Worm (Caenorhabditis elegans) whole organism, L4 larva: Measurements from ENCODE around the gene ifo-1.

Experiments used
- F10B5.3 ChIP-seq: sonication (generic microtip); optimal IDR thresholded peaks from 2 replicates; lab custom pipeline; 2016; ENCODE audit warnings: mild to moderate bottlenecking, missing genetic modification characterization, missing compliant biosample characterization
- T26A8.4 ChIP-seq: fragments of 200-800 bp; sonication (Bioruptor generic); IDR thresholded peaks from 2 replicates; pipeline ENCODE4 v1.3.6; 2022; ENCODE audit warnings: missing genetic modification characterization, missing compliant biosample characterization
- Y105C5A.15 ChIP-seq: fragments of 200-800 bp; sonication (Bioruptor generic); IDR thresholded peaks from 2 replicates; pipeline ENCODE4 v1.3.6; 2022; ENCODE audit warnings: missing genetic modification characterization, missing compliant biosample characterization
- Y48G9A.11 ChIP-seq: fragments of 200-800 bp; sonication (Bioruptor generic); IDR thresholded peaks from 2 replicates; pipeline ENCODE4 v1.3.6; 2022; ENCODE audit warnings: missing genetic modification reagents, missing genetic modification characterization, missing compliant biosample characterization
- ZK546.5 ChIP-seq, 2 experiments: sonication (generic microtip); optimal IDR thresholded peaks; 2 replicates each; lab custom pipeline; 2017; ENCODE audit warnings: missing biosample characterization in 2 of 2, missing genetic modification characterization in 2 of 2
- ama-1 ChIP-seq: fragments of 150-350 bp; optimal IDR thresholded peaks from 2 replicates; lab custom pipeline; 2014; ENCODE audit warnings: inconsistent platforms, mixed read lengths
- arid-1 ChIP-seq: fragments of 200-800 bp; sonication (Bioruptor generic); conservative IDR thresholded peaks from 2 replicates; pipeline ENCODE4 v1.3.6; 2022; ENCODE audit warnings: missing genetic modification reagents, missing genetic modification characterization, missing compliant biosample characterization
- attf-4 ChIP-seq: sonication (generic microtip); optimal IDR thresholded peaks from 3 replicates; lab custom pipeline; 2017; ENCODE audit warnings: missing biosample characterization, missing genetic modification characterization
- ceh-20 ChIP-seq: fragments of 200-800 bp; sonication (Bioruptor generic); IDR thresholded peaks from 2 replicates; pipeline ENCODE4 v1.3.6; 2022; ENCODE audit warnings: missing genetic modification reagents, missing genetic modification characterization, missing compliant biosample characterization
- ces-1 ChIP-seq: fragments of 150-350 bp; sonication (generic microtip); optimal IDR thresholded peaks from 4 replicates; lab custom pipeline; 2014; ENCODE audit warnings: missing biosample characterization, missing genetic modification reagents, missing genetic modification characterization
- daf-16 ChIP-seq, 3 experiments: sonication (generic microtip); optimal IDR thresholded peaks; 2 replicates each; lab custom pipeline; 2016 to 2017; ENCODE audit warnings: missing genetic modification characterization in 3 of 3, missing genetic modification reagents in 3 of 3, mild to moderate bottlenecking in 2 of 3, missing compliant biosample characterization in 2 of 3, missing biosample characterization in 1 of 3, moderate library complexity in 1 of 3
- daf-19 ChIP-seq: fragments of 200-800 bp; sonication (Bioruptor generic); conservative IDR thresholded peaks from 2 replicates; pipeline ENCODE4 v1.3.6; 2022; ENCODE audit warnings: missing genetic modification characterization, missing compliant biosample characterization
- dmd-6 ChIP-seq: fragments of 200-800 bp; sonication (Bioruptor generic); IDR thresholded peaks from 2 replicates; pipeline ENCODE4 v1.3.6; 2022; ENCODE audit warnings: missing genetic modification reagents, missing genetic modification characterization, missing compliant biosample characterization
- dmd-8 ChIP-seq: fragments of 200-800 bp; sonication (Bioruptor generic); IDR thresholded peaks from 2 replicates; pipeline ENCODE4 v1.3.6; 2022; ENCODE audit warnings: missing genetic modification characterization, missing compliant biosample characterization
- dpl-1 ChIP-seq: fragments of 150-350 bp; optimal IDR thresholded peaks from 2 replicates; lab custom pipeline; 2014; ENCODE audit warnings: missing biosample characterization, missing genetic modification reagents, missing genetic modification characterization
- duxl-1 ChIP-seq: sonication (generic microtip); optimal IDR thresholded peaks from 2 replicates; lab custom pipeline; 2016; ENCODE audit warnings: mild to moderate bottlenecking, missing genetic modification characterization, moderate library complexity, missing compliant biosample characterization; ENCODE audit not compliant: poor library complexity
- egl-27 ChIP-seq: sonication (generic microtip); optimal IDR thresholded peaks from 3 replicates; lab custom pipeline; 2017; ENCODE audit warnings: missing biosample characterization, missing genetic modification reagents, missing genetic modification characterization
- fkh-10 ChIP-seq: fragments of 150-350 bp; optimal IDR thresholded peaks from 2 replicates; lab custom pipeline; 2014; ENCODE audit warnings: missing biosample characterization, missing genetic modification reagents, missing genetic modification characterization
- hlh-11 ChIP-seq: fragments of 200-800 bp; sonication (Bioruptor generic); optimal IDR thresholded peaks from 2 replicates; lab custom pipeline; 2018; ENCODE audit warnings: mild to moderate bottlenecking, missing genetic modification characterization, missing compliant biosample characterization
- hlh-30 ChIP-seq: sonication (generic microtip); optimal IDR thresholded peaks from 2 replicates; lab custom pipeline; 2017; ENCODE audit warnings: antibody characterized with exemption, mild to moderate bottlenecking, missing genetic modification characterization, missing compliant biosample characterization; ENCODE audit not compliant: insufficient read depth
- lin-1 ChIP-seq: fragments of 200-800 bp; sonication (Bioruptor generic); IDR thresholded peaks from 2 replicates; pipeline ENCODE4 v1.3.6; 2022; ENCODE audit warnings: missing genetic modification reagents, missing genetic modification characterization, missing compliant biosample characterization
- lin-13 ChIP-seq: fragments of 150-350 bp; optimal IDR thresholded peaks from 2 replicates; lab custom pipeline; 2014; ENCODE audit warnings: missing biosample characterization, missing genetic modification reagents, missing genetic modification characterization
- lin-15B ChIP-seq: fragments of 150-350 bp; sonication (generic microtip); optimal IDR thresholded peaks from 3 replicates; lab custom pipeline; 2014; ENCODE audit warnings: missing biosample characterization, missing genetic modification characterization
- lin-29 ChIP-seq: fragments of 200-800 bp; sonication (Bioruptor generic); IDR thresholded peaks from 2 replicates; pipeline ENCODE4 v1.3.6; 2022; ENCODE audit warnings: missing genetic modification reagents, missing genetic modification characterization, missing compliant biosample characterization
- lir-3 ChIP-seq: sonication (generic microtip); optimal IDR thresholded peaks from 2 replicates; lab custom pipeline; 2016; ENCODE audit warnings: mild to moderate bottlenecking, missing genetic modification characterization, missing compliant biosample characterization
- madf-5 ChIP-seq, 2 experiments: fragments of 200-800 bp; sonication (Bioruptor generic); IDR thresholded peaks; 2 replicates each; pipeline ENCODE4 v1.3.6; 2022; ENCODE audit warnings: missing compliant biosample characterization in 2 of 2, missing genetic modification characterization in 2 of 2
- mxl-2 ChIP-seq: fragments of 200-800 bp; sonication (Bioruptor generic); conservative IDR thresholded peaks from 2 replicates; pipeline ENCODE4 v1.3.6; 2022; ENCODE audit warnings: missing genetic modification reagents, missing genetic modification characterization, missing compliant biosample characterization
- mxl-3 ChIP-seq: fragments of 200-800 bp; sonication (Bioruptor generic); optimal IDR thresholded peaks from 2 replicates; lab custom pipeline; 2018; ENCODE audit warnings: mild to moderate bottlenecking, missing genetic modification characterization, missing compliant biosample characterization
- nhr-102 ChIP-seq: sonication (generic microtip); optimal IDR thresholded peaks from 2 replicates; lab custom pipeline; 2016; ENCODE audit warnings: mild to moderate bottlenecking, missing genetic modification characterization, moderate library complexity, missing compliant biosample characterization
- nhr-28 ChIP-seq: fragments of 150-350 bp; optimal IDR thresholded peaks from 2 replicates; lab custom pipeline; 2014; ENCODE audit warnings: missing biosample characterization, missing genetic modification characterization
- nhr-42 ChIP-seq: fragments of 200-800 bp; sonication (Bioruptor generic); IDR thresholded peaks from 2 replicates; pipeline ENCODE4 v1.3.6; 2022; ENCODE audit warnings: missing genetic modification characterization, missing compliant biosample characterization
- nhr-6 ChIP-seq: fragments of 150-350 bp; optimal IDR thresholded peaks from 2 replicates; lab custom pipeline; 2014; ENCODE audit warnings: missing biosample characterization, missing genetic modification characterization
- nhr-77 ChIP-seq: fragments of 150-350 bp; optimal IDR thresholded peaks from 2 replicates; lab custom pipeline; 2014; ENCODE audit warnings: missing biosample characterization, missing genetic modification characterization
- pqm-1 ChIP-seq: sonication (generic microtip); optimal IDR thresholded peaks from 2 replicates; lab custom pipeline; 2017; ENCODE audit warnings: missing biosample characterization, missing genetic modification characterization
- rbr-2 ChIP-seq: sonication (generic microtip); optimal IDR thresholded peaks from 2 replicates; lab custom pipeline; 2016; ENCODE audit warnings: missing genotype, missing genetic modification characterization, missing compliant biosample characterization
- skn-1 ChIP-seq: fragments of 150-350 bp; optimal IDR thresholded peaks from 2 replicates; lab custom pipeline; 2014; ENCODE audit warnings: missing biosample characterization, missing genetic modification characterization
- snpc-4 ChIP-seq: fragments of 150-350 bp; optimal IDR thresholded peaks from 2 replicates; lab custom pipeline; 2014; ENCODE audit warnings: missing biosample characterization, missing genetic modification characterization
- spr-1 ChIP-seq: sonication (generic microtip); optimal IDR thresholded peaks from 2 replicates; lab custom pipeline; 2016; ENCODE audit warnings: mild to moderate bottlenecking, missing genetic modification characterization, missing compliant biosample characterization
- tra-1 ChIP-seq: fragments of 200-800 bp; sonication (Bioruptor generic); IDR thresholded peaks from 2 replicates; pipeline ENCODE4 v1.3.6; 2022; ENCODE audit warnings: missing genetic modification reagents, missing genetic modification characterization, missing compliant biosample characterization
- unc-130 ChIP-seq: sonication (generic microtip); optimal IDR thresholded peaks from 2 replicates; lab custom pipeline; 2016; ENCODE audit warnings: missing genetic modification reagents, missing genetic modification characterization, missing compliant biosample characterization
- zag-1 ChIP-seq: fragments of 150-350 bp; optimal IDR thresholded peaks from 2 replicates; lab custom pipeline; 2014; ENCODE audit warnings: missing biosample characterization, missing genetic modification characterization
- zfp-2 ChIP-seq: sonication (generic microtip); optimal IDR thresholded peaks from 2 replicates; lab custom pipeline; 2016; ENCODE audit warnings: mild to moderate bottlenecking, missing genetic modification characterization, missing compliant biosample characterization
- ztf-7 ChIP-seq: fragments of 150-350 bp; optimal IDR thresholded peaks from 2 replicates; lab custom pipeline; 2014; ENCODE audit warnings: missing biosample characterization, missing genetic modification characterization

ifo-1 gene

DNA sequence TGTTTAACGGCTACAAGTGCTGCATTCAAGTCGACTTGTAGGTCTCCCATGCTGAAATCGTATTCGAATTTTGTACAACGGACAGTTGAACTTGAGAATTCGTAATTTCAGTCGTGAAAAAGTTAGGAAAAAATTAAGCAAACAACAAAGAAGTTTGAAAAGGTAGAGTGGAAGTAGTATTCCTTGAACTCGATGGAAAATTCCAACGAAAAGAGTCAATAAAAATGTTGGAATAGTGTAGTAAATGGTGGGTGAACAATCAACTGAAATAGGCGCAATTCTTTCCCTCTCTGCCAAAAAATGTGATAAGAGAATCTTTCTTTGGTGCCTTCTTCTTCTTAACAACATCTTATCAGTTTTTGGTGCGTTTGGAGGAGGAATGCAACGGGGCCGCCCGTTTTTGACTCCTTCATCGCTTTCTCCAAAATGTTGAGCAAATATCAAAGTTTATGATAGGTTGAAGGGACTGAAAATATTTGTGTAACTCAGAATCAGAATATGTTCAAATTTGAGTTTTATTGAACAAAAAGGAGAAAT lies at the start of gene ifo-1:
Gene ifo-1, minus strand, starts transcription at position 51 of the 537 bp plus-strand sequence.
- TF ChIP-seq lir-3 (tag; lab: Kevin White, UChicago) (no peak), nhr-42 (no peak), rbr-2 (tag; lab: Kevin White, UChicago) (no peak), daf-16 (GFP tag; optimal IDR thresholded peaks at IDR 0.05; lab: Kevin White, UChicago) (no peak), daf-16 (tag; optimal IDR thresholded peaks at IDR 0.05; lab: Kevin White, UChicago) (peak; percentile 55), dmd-8 (GFP tag; lab: Robert Waterston, UW) (no peak), Y105C5A.15 (GFP tag; lab: Robert Waterston, UW) (no peak), egl-27 (tag; lab: Kevin White, UChicago) (no peak), snpc-4 (tag; lab: Kevin White, UChicago) (no peak), T26A8.4 (GFP tag; lab: Robert Waterston, UW) (no peak), dmd-6 (GFP tag; lab: Robert Waterston, UW) (peak; percentile 79), tra-1 (GFP tag; lab: Robert Waterston, UW) (no peak), lin-13 (no peak), fkh-10 (no peak), ztf-7 (tag; lab: Kevin White, UChicago) (no peak), F10B5.3 (tag; lab: Kevin White, UChicago) (no peak), dpl-1 (GFP tag; lab: Kevin White, UChicago) (no peak), ama-1 (lab: Kevin White, UChicago) (no peak), pqm-1 (tag; lab: Kevin White, UChicago) (peak; percentile 99), zfp-2 (no peak), attf-4 (no peak), Y48G9A.11 (no peak), lin-15B (tag; lab: Kevin White, UChicago) (no peak), hlh-11 (peak; percentile 67), zag-1 (no peak), daf-19 (GFP tag; lab: Robert Waterston, UW) (no peak), ceh-20 (GFP tag; lab: Robert Waterston, UW) (no peak), ces-1 (GFP tag; lab: Kevin White, UChicago) (no peak), ZK546.5 (tag; optimal IDR thresholded peaks at IDR 0.05; lab: Kevin White, UChicago) (no peak), duxl-1 (no peak), lin-29 (GFP tag; lab: Robert Waterston, UW) (no peak), nhr-102 (tag; lab: Kevin White, UChicago) (no peak), mxl-2 (GFP tag; lab: Robert Waterston, UW) (no peak), unc-130 (GFP tag; lab: Kevin White, UChicago) (no peak), madf-5 (GFP tag; IDR thresholded peaks at IDR 0.05; lab: Robert Waterston, UW) (no peak), mxl-3 (GFP tag; lab: Kevin White, UChicago) (no peak), nhr-77 (tag; lab: Kevin White, UChicago) (peak; percentile 31), skn-1 (tag; lab: Kevin White, UChicago) (no peak), nhr-28 (tag; lab: Kevin White, UChicago) (peak; percentile 81), nhr-6 (tag; lab: Kevin White, UChicago) (peak; percentile 35), spr-1 (no peak), arid-1 (GFP tag; lab: Robert Waterston, UW) (no peak), lin-1 (GFP tag; lab: Robert Waterston, UW) (peak; percentile 11; the same call in 1 of the 2 replicates), hlh-30 (no peak)
- TF ChIP-seq, all 104 proteins: peak for 8
